Worm (Caenorhabditis elegans) whole organism, L4 larva: Measurements from ENCODE around the gene srg-30.

Experiments
- ZK546.5 ChIP-seq, 2 experiments: sonication (generic microtip); optimal IDR thresholded peaks; 2 replicates each; lab custom pipeline; 2017; ENCODE audit warnings: missing biosample characterization in 2 of 2, missing genetic modification characterization in 2 of 2
- ceh-20 ChIP-seq: fragments of 200-800 bp; sonication (Bioruptor generic); IDR thresholded peaks from 2 replicates; pipeline ENCODE4 v1.3.6; 2022; ENCODE audit warnings: missing genetic modification reagents, missing genetic modification characterization, missing compliant biosample characterization
- jun-1 ChIP-seq: fragments of 150-350 bp; optimal IDR thresholded peaks from 2 replicates; lab custom pipeline; 2014; ENCODE audit warnings: missing biosample characterization, missing genetic modification reagents, missing genetic modification characterization
- lin-15B ChIP-seq: fragments of 150-350 bp; sonication (generic microtip); optimal IDR thresholded peaks from 3 replicates; lab custom pipeline; 2014; ENCODE audit warnings: missing biosample characterization, missing genetic modification characterization
- nhr-28 ChIP-seq: fragments of 150-350 bp; optimal IDR thresholded peaks from 2 replicates; lab custom pipeline; 2014; ENCODE audit warnings: missing biosample characterization, missing genetic modification characterization
- nhr-76 ChIP-seq: fragments of 150-350 bp; optimal IDR thresholded peaks from 2 replicates; lab custom pipeline; 2014; ENCODE audit warnings: missing biosample characterization, missing genetic modification characterization
- pha-4 ChIP-seq, 2 experiments: fragments of 150-350 bp in 1 of 2; fragments of 200-800 bp in 1 of 2; sonication (Bioruptor generic) in 1 of 2; IDR thresholded peaks in 1 of 2; optimal IDR thresholded peaks in 1 of 2; 2 replicates each; pipeline versions ENCODE4 v1.3.6 to Lab custom; 2014 to 2022; ENCODE audit warnings: missing genetic modification characterization in 2 of 2, missing genetic modification reagents in 2 of 2, missing biosample characterization in 1 of 2, missing compliant biosample characterization in 1 of 2
- pqm-1 ChIP-seq: sonication (generic microtip); optimal IDR thresholded peaks from 2 replicates; lab custom pipeline; 2017; ENCODE audit warnings: missing biosample characterization, missing genetic modification characterization
- skn-1 ChIP-seq: fragments of 150-350 bp; optimal IDR thresholded peaks from 2 replicates; lab custom pipeline; 2014; ENCODE audit warnings: missing biosample characterization, missing genetic modification characterization
- spr-1 ChIP-seq: sonication (generic microtip); optimal IDR thresholded peaks from 2 replicates; lab custom pipeline; 2016; ENCODE audit warnings: mild to moderate bottlenecking, missing genetic modification characterization, missing compliant biosample characterization

ce11 chrV:6762361-6762760 lies 44.2 kb upstream of the srg-30 start, which contains the start of gene T25F10.4:
- no peak for TF ChIP-seq lin-15B (tag; lab: Kevin White, UChicago)
- TF ChIP-seq jun-1 (tag; lab: Kevin White, UChicago) = no peak
- no peak for TF ChIP-seq spr-1 (tag; lab: Kevin White, UChicago)
- TF ChIP-seq ceh-20 = no peak
- no peak for TF ChIP-seq pqm-1
- TF ChIP-seq ZK546.5 (tag; optimal IDR thresholded peaks at IDR 0.05; lab: Kevin White, UChicago) = no peak
- TF ChIP-seq pha-4 (GFP tag; IDR thresholded peaks at IDR 0.05; lab: Robert Waterston, UW) = no peak
- TF ChIP-seq pha-4 (tag; optimal IDR thresholded peaks at IDR 0.05; lab: Kevin White, UChicago) = no peak
- no peak for TF ChIP-seq nhr-28
- no peak for TF ChIP-seq skn-1 (tag; lab: Kevin White, UChicago)
- TF ChIP-seq nhr-76 (tag; lab: Kevin White, UChicago) = no peak
